Worm (Caenorhabditis elegans) whole organism, young adult: ENCODE results near the gene unc-24.

Source experiments
- B0019.2 ChIP-seq: fragments of 200-800 bp; sonication (Bioruptor generic); conservative IDR thresholded peaks from 2 replicates; pipeline ENCODE4 v1.3.6; 2022; ENCODE audit warnings: missing genetic modification reagents, missing genetic modification characterization, missing compliant biosample characterization
- B0035.1 ChIP-seq: sonication (generic microtip); optimal IDR thresholded peaks from 2 replicates; lab custom pipeline; 2016; ENCODE audit warnings: missing genetic modification characterization, mild to moderate bottlenecking, missing compliant biosample characterization, missing genotype, missing genetic modification reagents
- F10E7.11 ChIP-seq: sonication (generic microtip); optimal IDR thresholded peaks from 2 replicates; lab custom pipeline; 2017; ENCODE audit warnings: mild to moderate bottlenecking, missing genetic modification characterization, moderate library complexity, missing compliant biosample characterization
- ama-1 ChIP-seq, 3 experiments: fragments of 150-350 bp in 1 of 3; sonication (generic microtip) in 2 of 3; optimal IDR thresholded peaks; 2 replicates each; lab custom pipeline; 2014 to 2018; ENCODE audit warnings: missing biosample characterization in 2 of 3, missing genetic modification characterization in 2 of 3, missing genetic modification reagents in 2 of 3
- attf-6 ChIP-seq: fragments of 200-800 bp; sonication (Bioruptor generic); IDR thresholded peaks from 2 replicates; pipeline ENCODE4 v1.3.6; 2022; ENCODE audit warnings: missing genetic modification reagents, missing genetic modification characterization, missing compliant biosample characterization
- bed-1 ChIP-seq: fragments of 200-800 bp; sonication (Bioruptor generic); IDR thresholded peaks from 2 replicates; pipeline ENCODE4 v1.3.6; 2022; ENCODE audit warnings: missing genetic modification reagents, missing genetic modification characterization, missing compliant biosample characterization
- ceh-58 ChIP-seq: fragments of 200-800 bp; sonication (Bioruptor generic); IDR thresholded peaks from 2 replicates; pipeline ENCODE4 v1.3.6; 2022; ENCODE audit warnings: missing genetic modification characterization, missing compliant biosample characterization
- madf-10 ChIP-seq: sonication (generic microtip); optimal IDR thresholded peaks from 2 replicates; lab custom pipeline; 2016; ENCODE audit warnings: mild to moderate bottlenecking, missing genetic modification characterization, missing compliant biosample characterization
- madf-3 ChIP-seq: fragments of 200-800 bp; sonication (Bioruptor generic); IDR thresholded peaks from 2 replicates; pipeline ENCODE4 v1.3.6; 2022; ENCODE audit warnings: missing genetic modification reagents, missing genetic modification characterization, missing compliant biosample characterization
- pha-4 ChIP-seq: fragments of 150-350 bp; sonication (generic microtip); optimal IDR thresholded peaks from 2 replicates; lab custom pipeline; 2014; ENCODE audit warnings: missing biosample characterization, missing genetic modification reagents, missing genetic modification characterization
- unc-130 ChIP-seq: sonication (generic microtip); optimal IDR thresholded peaks from 2 replicates; lab custom pipeline; 2016; ENCODE audit warnings: missing genetic modification reagents, missing genetic modification characterization, missing compliant biosample characterization
- ztf-28 ChIP-seq: fragments of 200-800 bp; sonication (Bioruptor generic); IDR thresholded peaks from 2 replicates; pipeline ENCODE4 v1.3.6; 2022; ENCODE audit warnings: missing genetic modification reagents, missing genetic modification characterization, missing compliant biosample characterization

- TF ChIP-seq F10E7.11 (no peak), B0019.2 (GFP tag; lab: Robert Waterston, UW) (no peak), madf-3 (GFP tag; lab: Robert Waterston, UW) (no peak), pha-4 (tag; lab: Kevin White, UChicago) (no peak), attf-6 (no peak), bed-1 (GFP tag; lab: Robert Waterston, UW) (no peak), madf-10 (tag; lab: Kevin White, UChicago) (no peak), ceh-58 (GFP tag; lab: Robert Waterston, UW) (no peak), ztf-28 (GFP tag; lab: Robert Waterston, UW) (no peak), B0035.1 (tag; lab: Kevin White, UChicago) (no peak), ama-1 (optimal IDR thresholded peaks at IDR 0.05; lab: Kevin White, UChicago) (no peak), ama-1 (GFP tag; optimal IDR thresholded peaks at IDR 0.05; lab: Kevin White, UChicago) (no peak), unc-130 (GFP tag; lab: Kevin White, UChicago) (no peak)
Measured at ce11 chrIV:8013849-8014248, 34.2 kb downstream of the unc-24 start, which contains the start of gene C26B2.8.
